Worm (Caenorhabditis elegans): Measurements from ENCODE around the gene nhr-95.
"Not testable (repeated sequence)": the region's sequence is repeated elsewhere in the genome, so short reads cannot be mapped to it uniquely, and the experiment has no call there.

- TF ChIP-seq nhr-67, nhr-11, eor-1 (tag; optimal IDR thresholded peaks at IDR 0.05): not testable (repeated sequence)
These were observed 31.2 kb upstream of the nhr-95 start for ce11 chrV:19113639-19114038.
